Worm (Caenorhabditis elegans) whole organism, mixed stage, embryonic: ENCODE measurements around the gene F08H9.4.

Source experiments
- M03D4.4 ChIP-seq: sonication (generic microtip); optimal IDR thresholded peaks from 2 replicates; lab custom pipeline; 2017; ENCODE audit warnings: mild to moderate bottlenecking, missing genetic modification characterization, missing compliant biosample characterization
- blmp-1 ChIP-seq: fragments of 150-350 bp; optimal IDR thresholded peaks from 2 replicates; lab custom pipeline; 2014; ENCODE audit warnings: missing biosample characterization, missing genetic modification characterization
- ceh-39 ChIP-seq: fragments of 150-350 bp; optimal IDR thresholded peaks from 2 replicates; lab custom pipeline; 2014; ENCODE audit warnings: missing biosample characterization, missing genetic modification characterization
- ceh-83 ChIP-seq: fragments of 200-800 bp; sonication (Bioruptor generic); optimal IDR thresholded peaks from 2 replicates; lab custom pipeline; 2018; ENCODE audit warnings: mild to moderate bottlenecking, missing genetic modification characterization, missing compliant biosample characterization
- cnd-1 ChIP-seq: fragments of 200-800 bp; sonication (Bioruptor generic); optimal IDR thresholded peaks from 2 replicates; lab custom pipeline; 2018; ENCODE audit warnings: mild to moderate bottlenecking, missing genetic modification characterization, missing compliant biosample characterization
- drap-1 ChIP-seq: fragments of 200-800 bp; sonication (Bioruptor generic); optimal IDR thresholded peaks from 3 replicates; lab custom pipeline; 2018; ENCODE audit warnings: mild to moderate bottlenecking, missing genetic modification characterization, missing compliant biosample characterization
- elt-1 ChIP-seq: sonication (generic microtip); optimal IDR thresholded peaks from 2 replicates; lab custom pipeline; 2017; ENCODE audit warnings: missing genetic modification characterization, mild to moderate bottlenecking, missing compliant biosample characterization, antibody characterized with exemption, moderate library complexity, borderline replicate concordance; ENCODE audit not compliant: insufficient read depth
- elt-3 ChIP-seq: fragments of 150-350 bp; optimal IDR thresholded peaks from 2 replicates; lab custom pipeline; 2014; ENCODE audit warnings: missing biosample characterization, missing genetic modification characterization
- flh-1 ChIP-seq: fragments of 200-800 bp; sonication (Bioruptor generic); optimal IDR thresholded peaks from 2 replicates; lab custom pipeline; 2018; ENCODE audit warnings: mild to moderate bottlenecking, missing genetic modification characterization, moderate library complexity, missing compliant biosample characterization
- ham-2 ChIP-seq: fragments of 200-800 bp; sonication (Bioruptor generic); optimal IDR thresholded peaks from 2 replicates; lab custom pipeline; 2018; ENCODE audit warnings: mild to moderate bottlenecking, missing genetic modification characterization, missing compliant biosample characterization
- hlh-1 ChIP-seq: fragments of 150-350 bp; optimal IDR thresholded peaks from 2 replicates; lab custom pipeline; 2014; ENCODE audit warnings: missing biosample characterization, missing genetic modification reagents, missing genetic modification characterization
- lin-13 ChIP-seq: fragments of 150-350 bp; optimal IDR thresholded peaks from 2 replicates; lab custom pipeline; 2014; ENCODE audit warnings: missing biosample characterization, missing genetic modification characterization
- lin-32 ChIP-seq: fragments of 200-800 bp; sonication (Bioruptor generic); optimal IDR thresholded peaks from 2 replicates; lab custom pipeline; 2018; ENCODE audit warnings: mild to moderate bottlenecking, missing genetic modification characterization, missing compliant biosample characterization
- mab-5 ChIP-seq: fragments of 150-350 bp; optimal IDR thresholded peaks from 2 replicates; lab custom pipeline; 2014; ENCODE audit warnings: missing biosample characterization, missing genetic modification characterization
- mep-1 ChIP-seq: fragments of 150-350 bp; optimal IDR thresholded peaks from 2 replicates; lab custom pipeline; 2017; ENCODE audit warnings: missing biosample characterization, missing genetic modification reagents, missing genetic modification characterization, inconsistent platforms
- mls-2 ChIP-seq: sonication (generic microtip); optimal IDR thresholded peaks from 2 replicates; lab custom pipeline; 2016; ENCODE audit warnings: mild to moderate bottlenecking, missing genetic modification characterization, moderate library complexity, missing compliant biosample characterization
- nhr-12 ChIP-seq: fragments of 150-350 bp; optimal IDR thresholded peaks from 2 replicates; lab custom pipeline; 2014; ENCODE audit warnings: missing biosample characterization, missing genetic modification characterization
- nhr-237 ChIP-seq: fragments of 150-350 bp; optimal IDR thresholded peaks from 2 replicates; lab custom pipeline; 2014; ENCODE audit warnings: missing biosample characterization, missing genetic modification characterization
- nhr-28 ChIP-seq: fragments of 150-350 bp; optimal IDR thresholded peaks from 2 replicates; lab custom pipeline; 2014; ENCODE audit warnings: missing biosample characterization, missing genetic modification characterization
- nhr-76 ChIP-seq: sonication (generic microtip); optimal IDR thresholded peaks from 2 replicates; lab custom pipeline; 2017; ENCODE audit warnings: missing biosample characterization, missing genetic modification characterization
- pha-4 ChIP-seq: fragments of 150-350 bp; optimal IDR thresholded peaks from 2 replicates; lab custom pipeline; 2018; ENCODE audit warnings: missing biosample characterization, missing genetic modification reagents, missing genetic modification characterization
- sem-2 ChIP-seq: fragments of 200-800 bp; sonication (Bioruptor generic); optimal IDR thresholded peaks from 2 replicates; lab custom pipeline; 2018; ENCODE audit warnings: mild to moderate bottlenecking, missing genetic modification characterization, missing compliant biosample characterization
- snpc-4 ChIP-seq: fragments of 150-350 bp; optimal IDR thresholded peaks from 2 replicates; lab custom pipeline; 2014; ENCODE audit warnings: missing biosample characterization, missing genetic modification characterization
- sptf-1 ChIP-seq: sonication (generic microtip); optimal IDR thresholded peaks from 2 replicates; lab custom pipeline; 2017; ENCODE audit warnings: mild to moderate bottlenecking, missing genetic modification characterization, moderate library complexity, missing compliant biosample characterization
- tbx-8 ChIP-seq: fragments of 200-800 bp; sonication (Bioruptor generic); optimal IDR thresholded peaks from 2 replicates; lab custom pipeline; 2018; ENCODE audit warnings: mild to moderate bottlenecking, missing genetic modification characterization, moderate library complexity, missing compliant biosample characterization
- unc-120 ChIP-seq: sonication (generic microtip); optimal IDR thresholded peaks from 2 replicates; lab custom pipeline; 2017; ENCODE audit warnings: missing genetic modification characterization, missing compliant biosample characterization; ENCODE audit not compliant: poor library complexity, severe bottlenecking
- unc-39 ChIP-seq: fragments of 150-350 bp; optimal IDR thresholded peaks from 2 replicates; lab custom pipeline; 2014; ENCODE audit warnings: missing biosample characterization, missing genetic modification characterization
- unc-62 ChIP-seq: fragments of 150-350 bp; optimal IDR thresholded peaks from 2 replicates; lab custom pipeline; 2014; ENCODE audit warnings: missing biosample characterization, missing genetic modification reagents, missing genetic modification characterization
- zip-8 ChIP-seq: fragments of 150-350 bp; optimal IDR thresholded peaks from 2 replicates; lab custom pipeline; 2014; ENCODE audit warnings: missing biosample characterization, missing genetic modification characterization
- ztf-11 ChIP-seq: fragments of 150-350 bp; optimal IDR thresholded peaks from 2 replicates; lab custom pipeline; 2014; ENCODE audit warnings: missing biosample characterization, missing genetic modification characterization

The F08H9.4 gene

DNA sequence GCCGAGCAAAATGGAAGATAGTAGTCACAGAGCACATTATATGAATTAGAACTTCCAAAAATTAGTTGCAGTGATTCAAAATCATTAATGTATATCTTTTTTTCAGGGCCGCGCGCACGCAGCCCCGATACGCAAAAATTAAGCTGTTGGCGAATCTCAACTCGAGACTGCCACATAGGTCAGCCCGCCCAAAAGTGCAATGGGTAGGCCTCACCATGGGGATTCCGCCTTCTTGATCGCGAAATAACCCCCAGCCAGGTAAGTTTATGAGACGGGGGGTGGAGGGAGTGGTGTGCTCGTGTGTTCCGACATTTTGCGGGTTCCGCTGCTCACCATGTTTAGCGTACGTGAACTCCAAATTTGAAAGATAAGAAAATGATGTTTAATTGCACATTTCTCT lies 1.1 kb downstream of the F08H9.4 start, which contains the start of gene F08H9.3:
Gene F08H9.3 (minus strand): TSS at position 252 of the 400 bp plus-strand sequence.
- TF ChIP-seq drap-1 = peak; percentile 14
- TF ChIP-seq cnd-1 (tag; lab: Kevin White, UChicago) = peak; percentile 7

DNA sequence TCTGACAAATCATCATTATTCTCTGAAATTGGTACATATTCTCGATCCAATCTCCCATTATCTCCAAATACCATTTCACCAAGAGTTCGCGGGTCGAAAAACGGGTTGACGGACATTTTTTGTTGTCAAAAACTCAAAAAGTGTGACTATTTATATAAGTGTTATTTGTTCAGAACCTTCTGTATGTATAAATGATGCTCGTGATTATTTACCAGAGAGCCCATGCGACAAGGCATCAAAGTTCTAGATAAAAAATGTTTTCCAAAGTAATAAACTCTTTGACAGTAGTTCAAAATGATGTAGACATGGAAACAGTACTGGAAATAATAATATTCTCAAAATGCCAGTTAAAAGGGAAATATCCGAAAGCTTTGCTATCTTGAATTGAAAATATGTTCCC lies 1.6 kb downstream of the F08H9.4 start:
- no peak for TF ChIP-seq nhr-12
- no peak for TF ChIP-seq sem-2 (GFP tag; lab: Kevin White, UChicago)
- TF ChIP-seq lin-32 = no peak
- TF ChIP-seq nhr-237 (tag; lab: Kevin White, UChicago) = no peak
- no peak for TF ChIP-seq unc-62 (GFP tag; lab: Kevin White, UChicago)
- no peak for TF ChIP-seq flh-1
- no peak for TF ChIP-seq elt-3
- TF ChIP-seq mab-5 (tag; lab: Kevin White, UChicago) = no peak
- TF ChIP-seq mls-2 (tag; lab: Kevin White, UChicago) = no peak
- no peak for TF ChIP-seq nhr-76 (tag; lab: Kevin White, UChicago)
- no peak for TF ChIP-seq ceh-83 (GFP tag; lab: Kevin White, UChicago)

DNA sequence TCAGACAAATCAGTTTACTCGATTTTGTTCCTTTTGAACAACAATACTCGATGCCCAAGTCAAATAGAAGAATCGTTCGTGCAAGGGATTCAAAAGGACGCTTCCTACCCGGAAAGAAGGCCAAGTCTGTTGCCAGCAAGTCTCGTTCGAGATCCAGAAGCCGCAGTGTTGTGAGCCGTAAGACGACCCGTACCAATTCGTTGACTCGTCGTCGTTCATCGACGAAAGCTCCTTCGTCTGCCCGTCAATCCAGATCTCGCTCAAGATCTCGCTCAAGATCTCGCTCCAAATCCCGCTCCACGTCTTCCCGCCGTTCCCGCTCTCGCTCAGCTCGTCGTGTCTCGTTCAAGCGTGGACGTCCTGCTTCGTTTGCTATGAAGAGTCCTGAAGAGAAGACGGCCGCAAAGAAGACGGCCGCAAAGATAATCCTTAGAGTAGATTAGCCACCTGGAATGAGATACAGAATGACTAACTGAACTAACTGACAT lies 3.6 kb downstream of the F08H9.4 start, which contains the start of gene F08H9.2:
Gene F08H9.2 (plus strand): TSS at position 51 of the 488 bp plus-strand sequence.
- TF ChIP-seq lin-13 (tag; lab: Kevin White, UChicago) = no peak
- no peak for TF ChIP-seq tbx-8 (GFP tag; lab: Kevin White, UChicago)
- no peak for TF ChIP-seq nhr-76 (tag; lab: Kevin White, UChicago)
- no peak for TF ChIP-seq cnd-1 (tag; lab: Kevin White, UChicago)
- TF ChIP-seq sptf-1 (tag; lab: Kevin White, UChicago) = no peak
- no peak for TF ChIP-seq nhr-28 (tag; lab: Kevin White, UChicago)
- TF ChIP-seq mep-1 (tag; lab: Kevin White, UChicago) = no peak
- no peak for TF ChIP-seq unc-62 (GFP tag; lab: Kevin White, UChicago)
- TF ChIP-seq blmp-1 (tag; lab: Kevin White, UChicago) = no peak
- no peak for TF ChIP-seq sem-2 (GFP tag; lab: Kevin White, UChicago)
- no peak for TF ChIP-seq drap-1
- no peak for TF ChIP-seq ham-2
- no peak for TF ChIP-seq elt-1 (tag; lab: Kevin White, UChicago)
- no peak for TF ChIP-seq zip-8
- no peak for TF ChIP-seq nhr-12
- TF ChIP-seq, all 35 proteins: peak for 0

DNA sequence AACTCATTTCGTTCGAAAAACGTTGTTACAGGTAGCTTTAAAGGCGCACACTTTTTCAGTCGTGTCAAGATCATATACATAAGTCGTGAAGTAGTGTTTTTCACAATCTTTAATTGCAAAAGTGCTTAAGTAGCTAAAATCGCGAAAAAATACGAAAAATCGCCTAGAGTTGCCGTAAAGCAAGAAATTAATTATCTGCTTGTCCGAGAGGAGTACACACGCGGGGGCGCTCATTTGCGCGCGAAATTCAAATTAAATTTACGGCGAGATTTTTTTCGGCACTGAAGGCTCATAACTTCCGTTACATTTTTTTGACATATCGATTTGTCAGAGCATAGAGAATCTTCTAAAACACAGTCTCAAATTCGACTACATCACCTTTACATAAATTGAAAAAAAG lies 4.1 kb downstream of the F08H9.4 start:
- TF ChIP-seq nhr-237 (tag; lab: Kevin White, UChicago) (no peak), blmp-1 (tag; lab: Kevin White, UChicago) (no peak), zip-8 (no peak)
- TF ChIP-seq, all 35 proteins: peak for 0

DNA sequence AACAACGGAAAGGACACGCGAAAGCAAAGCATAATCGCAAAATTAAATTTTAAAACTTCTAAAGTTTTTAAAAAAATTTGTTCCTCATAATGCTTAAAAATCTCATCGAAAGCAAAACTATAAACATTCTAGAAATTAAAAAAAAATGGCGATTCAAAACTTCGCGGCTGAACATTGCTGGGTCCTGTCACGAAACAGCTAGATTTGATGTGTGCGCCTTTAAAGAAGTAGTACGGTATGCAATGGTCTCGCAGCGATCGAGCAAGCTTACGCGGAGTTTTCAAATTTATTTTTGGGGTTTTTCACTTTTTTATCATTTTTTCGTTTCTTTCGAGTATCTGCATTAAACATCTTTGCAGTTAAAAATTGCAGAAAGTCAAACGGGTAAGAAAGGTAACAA lies 7.2 kb downstream of the F08H9.4 start, which contains the start of gene coh-3:
Gene coh-3 (plus strand): TSS at position 353 of the 400 bp plus-strand sequence.
- TF ChIP-seq unc-120 (tag; lab: Kevin White, UChicago) = no peak
- TF ChIP-seq snpc-4 (tag; lab: Kevin White, UChicago) = no peak
- no peak for TF ChIP-seq hlh-1
- no peak for TF ChIP-seq pha-4 (tag; lab: Kevin White, UChicago)
- no peak for TF ChIP-seq flh-1
- no peak for TF ChIP-seq mls-2 (tag; lab: Kevin White, UChicago)
- TF ChIP-seq sptf-1 (tag; lab: Kevin White, UChicago) = no peak
- no peak for TF ChIP-seq M03D4.4 (tag; lab: Kevin White, UChicago)
- TF ChIP-seq elt-3 = no peak
- TF ChIP-seq blmp-1 (tag; lab: Kevin White, UChicago) = no peak
- TF ChIP-seq sem-2 (GFP tag; lab: Kevin White, UChicago) = no peak
- no peak for TF ChIP-seq ztf-11
- TF ChIP-seq mab-5 (tag; lab: Kevin White, UChicago) = no peak
- TF ChIP-seq unc-39 (tag; lab: Kevin White, UChicago) = no peak
- TF ChIP-seq nhr-28 (tag; lab: Kevin White, UChicago) = no peak
- TF ChIP-seq cnd-1 (tag; lab: Kevin White, UChicago) = no peak
- no peak for TF ChIP-seq zip-8
- no peak for TF ChIP-seq ceh-39 (tag; lab: Kevin White, UChicago)
- no peak for TF ChIP-seq ceh-83 (GFP tag; lab: Kevin White, UChicago)
- TF ChIP-seq tbx-8 (GFP tag; lab: Kevin White, UChicago) = no peak
